Fruit fly (Drosophila melanogaster) whole organism, embryonic: ENCODE data around the gene Nxf3.

Experiments used
- Abd-B ChIP-seq: fragments of 200-800 bp; sonication (Bioruptor generic); optimal IDR thresholded peaks from 2 replicates; lab custom pipeline; 2018; ENCODE audit warnings: missing biosample characterization, mild to moderate bottlenecking, missing genetic modification characterization, moderate library complexity
- Adf1 ChIP-seq: fragments of 200-800 bp; sonication (Bioruptor generic); IDR thresholded peaks from 2 replicates; pipeline ENCODE4 v1.3.6; 2022; ENCODE audit warnings: missing biosample characterization, missing genetic modification characterization
- Atf3 ChIP-seq: fragments of 200-800 bp; sonication (Bioruptor generic); optimal IDR thresholded peaks from 3 replicates; lab custom pipeline; 2016; ENCODE audit warnings: missing biosample characterization, missing genetic modification characterization
- Bdp1 ChIP-seq: fragments of 200-800 bp; sonication (Bioruptor generic); optimal IDR thresholded peaks from 3 replicates; lab custom pipeline; 2016; ENCODE audit warnings: missing biosample characterization, missing genetic modification characterization
- Bgb ChIP-seq: fragments of 200-800 bp; sonication (Bioruptor generic); IDR thresholded peaks from 2 replicates; pipeline ENCODE4 v1.3.6; 2022; ENCODE audit warnings: missing biosample characterization, missing genetic modification characterization; ENCODE audit not compliant: partially characterized antibody
- BtbVII ChIP-seq: fragments of 200-800 bp; sonication (Bioruptor generic); optimal IDR thresholded peaks from 3 replicates; lab custom pipeline; 2017; ENCODE audit warnings: missing biosample characterization, mild to moderate bottlenecking, missing genetic modification characterization
- CG10321 ChIP-seq: fragments of 200-800 bp; sonication (Bioruptor generic); IDR thresholded peaks from 2 replicates; pipeline ENCODE4 v1.3.6; 2022; ENCODE audit warnings: missing biosample characterization, missing genetic modification characterization
- CG10462 ChIP-seq: fragments of 200-800 bp; sonication (Bioruptor generic); optimal IDR thresholded peaks from 2 replicates; lab custom pipeline; 2016; ENCODE audit warnings: missing biosample characterization, missing genetic modification characterization
- CG10543 ChIP-seq: fragments of 200-800 bp; sonication (Bioruptor generic); optimal IDR thresholded peaks from 3 replicates; lab custom pipeline; 2017; ENCODE audit warnings: missing biosample characterization, mild to moderate bottlenecking, missing genetic modification characterization, moderate library complexity
- CG11723 ChIP-seq: fragments of 200-800 bp; sonication (Bioruptor generic); optimal IDR thresholded peaks from 2 replicates; lab custom pipeline; 2017; ENCODE audit warnings: missing biosample characterization, mild to moderate bottlenecking, missing genetic modification characterization
- CG13424 ChIP-seq: fragments of 200-800 bp; sonication (Bioruptor generic); optimal IDR thresholded peaks from 2 replicates; lab custom pipeline; 2019; ENCODE audit warnings: missing biosample characterization, mild to moderate bottlenecking, missing genetic modification characterization, moderate library complexity
- CG15073 ChIP-seq: fragments of 200-800 bp; sonication (Bioruptor generic); optimal IDR thresholded peaks from 2 replicates; lab custom pipeline; 2016; ENCODE audit warnings: missing biosample characterization, missing genetic modification characterization
- CG15479 ChIP-seq: fragments of 200-800 bp; sonication (Bioruptor generic); optimal IDR thresholded peaks from 3 replicates; lab custom pipeline; 2019; ENCODE audit warnings: missing biosample characterization, mild to moderate bottlenecking, missing genetic modification characterization, moderate library complexity
- CG17829 ChIP-seq: fragments of 200-800 bp; optimal IDR thresholded peaks from 2 replicates; lab custom pipeline; 2019; ENCODE audit warnings: missing biosample characterization, mild to moderate bottlenecking, missing genetic modification characterization, moderate library complexity
- CG18011 ChIP-seq: fragments of 200-800 bp; sonication (Bioruptor generic); optimal IDR thresholded peaks from 2 replicates; lab custom pipeline; 2017; ENCODE audit warnings: missing biosample characterization, missing genetic modification characterization, mild to moderate bottlenecking, moderate library complexity, missing genotype
- CG18619 ChIP-seq: fragments of 200-800 bp; sonication (Bioruptor generic); optimal IDR thresholded peaks from 3 replicates; lab custom pipeline; 2017; ENCODE audit warnings: missing biosample characterization, mild to moderate bottlenecking, missing genetic modification characterization
- CG18764 ChIP-seq: fragments of 200-800 bp; sonication (Bioruptor generic); optimal IDR thresholded peaks from 3 replicates; lab custom pipeline; 2016; ENCODE audit warnings: missing biosample characterization, missing genetic modification characterization
- CG2116 ChIP-seq: fragments of 200-800 bp; sonication (Bioruptor generic); optimal IDR thresholded peaks from 3 replicates; lab custom pipeline; 2018; ENCODE audit warnings: missing biosample characterization, mild to moderate bottlenecking, missing genetic modification characterization
- CG3163 ChIP-seq: fragments of 200-800 bp; sonication (Bioruptor generic); optimal IDR thresholded peaks from 3 replicates; lab custom pipeline; 2016; ENCODE audit warnings: missing biosample characterization, missing genetic modification characterization
- CG33557 ChIP-seq: fragments of 200-800 bp; sonication (Bioruptor generic); optimal IDR thresholded peaks from 2 replicates; lab custom pipeline; 2019; ENCODE audit warnings: missing biosample characterization, mild to moderate bottlenecking, missing genetic modification characterization, moderate library complexity
- CG3995 ChIP-seq: fragments of 200-800 bp; sonication (Bioruptor generic); optimal IDR thresholded peaks from 3 replicates; lab custom pipeline; 2016; ENCODE audit warnings: missing biosample characterization, missing genetic modification characterization
- CG42726 ChIP-seq: fragments of 200-800 bp; sonication (Bioruptor generic); IDR thresholded peaks from 2 replicates; pipeline ENCODE4 v1.3.6; 2022; ENCODE audit warnings: missing biosample characterization, missing genetic modification characterization; ENCODE audit not compliant: partially characterized antibody
- CG43689 ChIP-seq: fragments of 200-800 bp; sonication (Bioruptor generic); IDR thresholded peaks from 2 replicates; pipeline ENCODE4 v1.3.6; 2022; ENCODE audit warnings: missing biosample characterization, missing genetic modification characterization
- CG4424 ChIP-seq: fragments of 200-800 bp; sonication (Bioruptor generic); optimal IDR thresholded peaks from 3 replicates; lab custom pipeline; 2016; ENCODE audit warnings: missing biosample characterization, missing genetic modification characterization
- CG5245 ChIP-seq: fragments of 200-800 bp; sonication (Bioruptor generic); optimal IDR thresholded peaks from 3 replicates; lab custom pipeline; 2016; ENCODE audit warnings: missing biosample characterization, missing genetic modification characterization
- CG7271 ChIP-seq: fragments of 200-800 bp; sonication (Bioruptor generic); optimal IDR thresholded peaks from 2 replicates; lab custom pipeline; 2018; ENCODE audit warnings: missing biosample characterization, mild to moderate bottlenecking, missing genetic modification characterization, moderate library complexity
- CG7963 ChIP-seq: fragments of 200-800 bp; sonication (Bioruptor generic); IDR thresholded peaks from 3 replicates; pipeline ENCODE4 v1.3.6; 2022; ENCODE audit warnings: missing biosample characterization, missing genetic modification characterization; ENCODE audit not compliant: partially characterized antibody
- CG8089 ChIP-seq: fragments of 200-800 bp; sonication (Bioruptor generic); optimal IDR thresholded peaks from 3 replicates; lab custom pipeline; 2016; ENCODE audit warnings: missing biosample characterization, missing genetic modification characterization
- CHES-1-like ChIP-seq: fragments of 200-800 bp; sonication (Bioruptor generic); optimal IDR thresholded peaks from 2 replicates; lab custom pipeline; 2016; ENCODE audit warnings: missing biosample characterization, missing genetic modification characterization
- D19A ChIP-seq: fragments of 200-800 bp; optimal IDR thresholded peaks from 3 replicates; lab custom pipeline; 2019; ENCODE audit warnings: missing biosample characterization, mild to moderate bottlenecking, missing genetic modification characterization, moderate library complexity
- PHDP ChIP-seq: fragments of 200-800 bp; sonication (Bioruptor generic); optimal IDR thresholded peaks from 3 replicates; lab custom pipeline; 2018; ENCODE audit warnings: missing biosample characterization, mild to moderate bottlenecking, missing genetic modification characterization, moderate library complexity
- al ChIP-seq: fragments of 200-800 bp; sonication (Bioruptor generic); IDR thresholded peaks from 2 replicates; pipeline ENCODE4 v1.3.6; 2022; ENCODE audit warnings: missing biosample characterization, missing genetic modification characterization
- amos ChIP-seq: fragments of 200-800 bp; sonication (Bioruptor generic); IDR thresholded peaks from 2 replicates; pipeline ENCODE4 v1.3.6; 2022; ENCODE audit warnings: missing biosample characterization, missing genetic modification characterization; ENCODE audit not compliant: partially characterized antibody
- bowl ChIP-seq: fragments of 200-800 bp; sonication (Bioruptor generic); IDR thresholded peaks from 2 replicates; pipeline ENCODE4 v1.3.6; 2022; ENCODE audit warnings: missing biosample characterization, missing genetic modification characterization
- bsh ChIP-seq, 2 experiments: fragments of 200-800 bp; sonication (Bioruptor generic); optimal IDR thresholded peaks; 2 replicates each; lab custom pipeline; 2017 to 2018; ENCODE audit warnings: mild to moderate bottlenecking in 2 of 2, missing biosample characterization in 2 of 2, missing genetic modification characterization in 2 of 2, moderate library complexity in 1 of 2
- chif ChIP-seq, 2 experiments: fragments of 200-800 bp; sonication (Bioruptor generic); optimal IDR thresholded peaks; 3 replicates each; lab custom pipeline; 2016; ENCODE audit warnings: missing biosample characterization in 2 of 2, missing genetic modification characterization in 2 of 2
- chinmo ChIP-seq: fragments of 200-800 bp; sonication (Bioruptor generic); IDR thresholded peaks from 4 replicates; pipeline ENCODE4 v1.3.6; 2022; ENCODE audit warnings: missing biosample characterization, missing genetic modification characterization; ENCODE audit not compliant: partially characterized antibody
- corto ChIP-seq: fragments of 200-800 bp; sonication (Bioruptor generic); optimal IDR thresholded peaks from 2 replicates; lab custom pipeline; 2016; ENCODE audit warnings: missing biosample characterization, mild to moderate bottlenecking, missing genetic modification characterization, moderate library complexity
- eve ChIP-seq, 2 experiments: fragments of >200 bp; optimal IDR thresholded peaks; 2 replicates each; lab custom pipeline; 2017; ENCODE audit warnings: missing biosample characterization in 2 of 2, missing genetic modification characterization in 2 of 2
- grn ChIP-seq: fragments of 200-800 bp; sonication (Bioruptor generic); optimal IDR thresholded peaks from 3 replicates; lab custom pipeline; 2017; ENCODE audit warnings: missing biosample characterization, missing genetic modification characterization
- gro ChIP-seq: fragments of 200-800 bp; sonication (Bioruptor generic); optimal IDR thresholded peaks from 2 replicates; lab custom pipeline; 2016; ENCODE audit warnings: missing biosample characterization, missing genetic modification characterization
- h ChIP-seq: fragments of >200 bp; optimal IDR thresholded peaks from 2 replicates; lab custom pipeline; 2017
- jing ChIP-seq: fragments of 200-800 bp; sonication (Bioruptor generic); optimal IDR thresholded peaks from 2 replicates; lab custom pipeline; 2018; ENCODE audit warnings: missing biosample characterization, mild to moderate bottlenecking, missing genetic modification characterization
- klu ChIP-seq: fragments of 200-800 bp; sonication (Bioruptor generic); IDR thresholded peaks from 2 replicates; pipeline ENCODE4 v1.3.6; 2022; ENCODE audit warnings: missing biosample characterization, missing genetic modification characterization
- lilli ChIP-seq: fragments of 200-800 bp; sonication (Bioruptor generic); optimal IDR thresholded peaks from 3 replicates; lab custom pipeline; 2016; ENCODE audit warnings: missing biosample characterization, missing genetic modification characterization
- onecut ChIP-seq: fragments of 200-800 bp; sonication (Bioruptor generic); IDR thresholded peaks from 2 replicates; pipeline ENCODE4 v1.3.6; 2022; ENCODE audit warnings: missing biosample characterization, missing genetic modification characterization
- ranshi ChIP-seq: fragments of 200-800 bp; sonication (Bioruptor generic); IDR thresholded peaks from 2 replicates; pipeline ENCODE4 v1.3.6; 2022; ENCODE audit warnings: missing biosample characterization, missing genetic modification characterization
- shn ChIP-seq: fragments of 200-800 bp; sonication (Bioruptor generic); optimal IDR thresholded peaks from 3 replicates; lab custom pipeline; 2016; ENCODE audit warnings: missing biosample characterization, missing genetic modification characterization
- sima ChIP-seq: fragments of 200-800 bp; sonication (Bioruptor generic); optimal IDR thresholded peaks from 2 replicates; lab custom pipeline; 2016; ENCODE audit warnings: missing biosample characterization, missing genetic modification characterization
- zf30C ChIP-seq: fragments of 200-800 bp; sonication (Bioruptor generic); optimal IDR thresholded peaks from 3 replicates; lab custom pipeline; 2018; ENCODE audit warnings: missing biosample characterization, mild to moderate bottlenecking, missing genetic modification characterization

Nxf3 gene

dm6 chr3L:14001658-14002523, 36.9 kb downstream of the Nxf3 start, which contains the start of the genes Nprl3 and upSET (continued):
- no peak for TF ChIP-seq CG3995 (GFP tag; lab: Kevin White, UChicago)
- peak; percentile 78 for TF ChIP-seq onecut (GFP tag; lab: Robert Waterston, UW)
- TF ChIP-seq amos (GFP tag; lab: Robert Waterston, UW) = peak; percentile 95
- TF ChIP-seq CG3163 = no peak
- TF ChIP-seq D19A (tag; lab: Kevin White, UChicago) = no peak
- TF ChIP-seq klu (GFP tag; lab: Robert Waterston, UW) = no peak
- peak; percentile 46 for TF ChIP-seq CG17829 (tag; lab: Kevin White, UChicago)
- no peak for TF ChIP-seq bsh (GFP tag; optimal IDR thresholded peaks at IDR 0.05; lab: Kevin White, UChicago)
- peak; percentile 46 for TF ChIP-seq CHES-1-like (GFP tag; lab: Kevin White, UChicago)
- no peak for TF ChIP-seq Adf1 (GFP tag; lab: Robert Waterston, UW)
- no peak for TF ChIP-seq jing (GFP tag; lab: Kevin White, UChicago)
- no peak for TF ChIP-seq CG18011 (GFP tag; lab: Kevin White, UChicago)
- no peak for TF ChIP-seq lilli (GFP tag; lab: Kevin White, UChicago)
- peak; percentile 66 for TF ChIP-seq CG2116
- TF ChIP-seq CG10462 (GFP tag; lab: Kevin White, UChicago) = no peak
- peak; percentile 38 for TF ChIP-seq Abd-B (GFP tag; lab: Kevin White, UChicago)
- peak; percentile 89 for TF ChIP-seq CG42726
- peak; percentile 77 for TF ChIP-seq CG7963
- TF ChIP-seq CG10543 (GFP tag; lab: Kevin White, UChicago) = no peak
- no peak for TF ChIP-seq Bdp1 (GFP tag; lab: Kevin White, UChicago)
- no peak for TF ChIP-seq CG15073 (GFP tag; lab: Kevin White, UChicago)
- TF ChIP-seq CG15479 (GFP tag; lab: Kevin White, UChicago) = no peak
- TF ChIP-seq ranshi = no peak
- TF ChIP-seq Atf3 (GFP tag; lab: Kevin White, UChicago) = no peak
- no peak for TF ChIP-seq CG13424 (tag; lab: Kevin White, UChicago)
- no peak for TF ChIP-seq CG33557 (GFP tag; lab: Kevin White, UChicago)
- TF ChIP-seq chinmo (GFP tag; lab: Robert Waterston, UW) = peak; percentile 71; the same call in 1 of the 4 replicates
- peak; percentile 99 for TF ChIP-seq grn (GFP tag; lab: Kevin White, UChicago)
- no peak for TF ChIP-seq gro (GFP tag; lab: Kevin White, UChicago)
- TF ChIP-seq CG10321 (GFP tag; lab: Robert Waterston, UW) = peak; percentile 90
- no peak for TF ChIP-seq shn (GFP tag; lab: Kevin White, UChicago)
- TF ChIP-seq al (GFP tag; lab: Robert Waterston, UW) = no peak
- TF ChIP-seq CG43689 (GFP tag; lab: Robert Waterston, UW) = no peak
- no peak for TF ChIP-seq bowl
- no peak for TF ChIP-seq BtbVII (GFP tag; lab: Kevin White, UChicago)
- TF ChIP-seq CG7271 (tag; lab: Kevin White, UChicago) = no peak
- no peak for TF ChIP-seq CG8089
- TF ChIP-seq CG5245 (GFP tag; lab: Kevin White, UChicago) = no peak
- no peak for TF ChIP-seq zf30C (GFP tag; lab: Kevin White, UChicago)
- TF ChIP-seq chif (GFP tag; optimal IDR thresholded peaks at IDR 0.05; lab: Kevin White, UChicago) = no peak
- TF ChIP-seq eve (GFP tag; optimal IDR thresholded peaks at IDR 0.05; lab: Kevin White, UChicago) = no peak
- no peak for TF ChIP-seq PHDP (tag; lab: Kevin White, UChicago)
- TF ChIP-seq sima (GFP tag; lab: Kevin White, UChicago) = no peak
- no peak for TF ChIP-seq CG11723 (GFP tag; lab: Kevin White, UChicago)
- TF ChIP-seq CG18764 (GFP tag; lab: Kevin White, UChicago) = no peak
- TF ChIP-seq Bgb (GFP tag; lab: Robert Waterston, UW) = peak; percentile 91
- no peak for TF ChIP-seq CG18619
- no peak for TF ChIP-seq corto (GFP tag; lab: Kevin White, UChicago)
- peak; percentile 14 for TF ChIP-seq CG4424
- no peak for TF ChIP-seq h (lab: Kevin White, UChicago)
